Worm (Caenorhabditis elegans) whole organism, mixed stage, embryonic: ENCODE results near the gene F47E1.4.

Experiments
- M03D4.4 ChIP-seq: sonication (generic microtip); optimal IDR thresholded peaks from 2 replicates; lab custom pipeline; 2017; ENCODE audit warnings: mild to moderate bottlenecking, missing genetic modification characterization, missing compliant biosample characterization
- bed-3 ChIP-seq: fragments of 200-800 bp; sonication (Bioruptor generic); optimal IDR thresholded peaks from 3 replicates; lab custom pipeline; 2018; ENCODE audit warnings: mild to moderate bottlenecking, missing genetic modification characterization, moderate library complexity, missing compliant biosample characterization
- blmp-1 ChIP-seq: fragments of 150-350 bp; optimal IDR thresholded peaks from 2 replicates; lab custom pipeline; 2014; ENCODE audit warnings: missing biosample characterization, missing genetic modification characterization
- ceh-39 ChIP-seq: fragments of 150-350 bp; optimal IDR thresholded peaks from 2 replicates; lab custom pipeline; 2014; ENCODE audit warnings: missing biosample characterization, missing genetic modification characterization
- ceh-43 ChIP-seq: fragments of 200-800 bp; sonication (Bioruptor generic); optimal IDR thresholded peaks from 2 replicates; lab custom pipeline; 2018; ENCODE audit warnings: mild to moderate bottlenecking, missing genetic modification characterization, moderate library complexity, missing compliant biosample characterization
- ceh-83 ChIP-seq: fragments of 200-800 bp; sonication (Bioruptor generic); optimal IDR thresholded peaks from 2 replicates; lab custom pipeline; 2018; ENCODE audit warnings: mild to moderate bottlenecking, missing genetic modification characterization, missing compliant biosample characterization
- ces-1 ChIP-seq: fragments of 150-350 bp; optimal IDR thresholded peaks from 2 replicates; lab custom pipeline; 2014; ENCODE audit warnings: missing biosample characterization, missing genetic modification reagents, missing genetic modification characterization
- cnd-1 ChIP-seq: fragments of 200-800 bp; sonication (Bioruptor generic); optimal IDR thresholded peaks from 2 replicates; lab custom pipeline; 2018; ENCODE audit warnings: mild to moderate bottlenecking, missing genetic modification characterization, missing compliant biosample characterization
- drap-1 ChIP-seq: fragments of 200-800 bp; sonication (Bioruptor generic); optimal IDR thresholded peaks from 3 replicates; lab custom pipeline; 2018; ENCODE audit warnings: mild to moderate bottlenecking, missing genetic modification characterization, missing compliant biosample characterization
- elt-1 ChIP-seq: sonication (generic microtip); optimal IDR thresholded peaks from 2 replicates; lab custom pipeline; 2017; ENCODE audit warnings: missing genetic modification characterization, mild to moderate bottlenecking, missing compliant biosample characterization, antibody characterized with exemption, moderate library complexity, borderline replicate concordance; ENCODE audit not compliant: insufficient read depth
- elt-3 ChIP-seq: fragments of 150-350 bp; optimal IDR thresholded peaks from 2 replicates; lab custom pipeline; 2014; ENCODE audit warnings: missing biosample characterization, missing genetic modification characterization
- flh-1 ChIP-seq: fragments of 200-800 bp; sonication (Bioruptor generic); optimal IDR thresholded peaks from 2 replicates; lab custom pipeline; 2018; ENCODE audit warnings: mild to moderate bottlenecking, missing genetic modification characterization, moderate library complexity, missing compliant biosample characterization
- ham-2 ChIP-seq: fragments of 200-800 bp; sonication (Bioruptor generic); optimal IDR thresholded peaks from 2 replicates; lab custom pipeline; 2018; ENCODE audit warnings: mild to moderate bottlenecking, missing genetic modification characterization, missing compliant biosample characterization
- hlh-1 ChIP-seq: fragments of 150-350 bp; optimal IDR thresholded peaks from 2 replicates; lab custom pipeline; 2014; ENCODE audit warnings: missing biosample characterization, missing genetic modification reagents, missing genetic modification characterization
- lin-13 ChIP-seq: fragments of 150-350 bp; optimal IDR thresholded peaks from 2 replicates; lab custom pipeline; 2014; ENCODE audit warnings: missing biosample characterization, missing genetic modification characterization
- lin-32 ChIP-seq: fragments of 200-800 bp; sonication (Bioruptor generic); optimal IDR thresholded peaks from 2 replicates; lab custom pipeline; 2018; ENCODE audit warnings: mild to moderate bottlenecking, missing genetic modification characterization, missing compliant biosample characterization
- lsy-2 ChIP-seq: fragments of 150-350 bp; optimal IDR thresholded peaks from 2 replicates; lab custom pipeline; 2014; ENCODE audit warnings: missing biosample characterization, missing genetic modification characterization
- mab-5 ChIP-seq: fragments of 150-350 bp; optimal IDR thresholded peaks from 2 replicates; lab custom pipeline; 2014; ENCODE audit warnings: missing biosample characterization, missing genetic modification characterization
- mep-1 ChIP-seq: fragments of 150-350 bp; optimal IDR thresholded peaks from 2 replicates; lab custom pipeline; 2017; ENCODE audit warnings: missing biosample characterization, missing genetic modification reagents, missing genetic modification characterization, inconsistent platforms
- mls-2 ChIP-seq: sonication (generic microtip); optimal IDR thresholded peaks from 2 replicates; lab custom pipeline; 2016; ENCODE audit warnings: mild to moderate bottlenecking, missing genetic modification characterization, moderate library complexity, missing compliant biosample characterization
- nhr-12 ChIP-seq: fragments of 150-350 bp; optimal IDR thresholded peaks from 2 replicates; lab custom pipeline; 2014; ENCODE audit warnings: missing biosample characterization, missing genetic modification characterization
- nhr-2 ChIP-seq: fragments of 150-350 bp; optimal IDR thresholded peaks from 2 replicates; lab custom pipeline; 2014; ENCODE audit warnings: missing biosample characterization, missing genetic modification characterization
- nhr-237 ChIP-seq: fragments of 150-350 bp; optimal IDR thresholded peaks from 2 replicates; lab custom pipeline; 2014; ENCODE audit warnings: missing biosample characterization, missing genetic modification characterization
- nhr-28 ChIP-seq: fragments of 150-350 bp; optimal IDR thresholded peaks from 2 replicates; lab custom pipeline; 2014; ENCODE audit warnings: missing biosample characterization, missing genetic modification characterization
- nhr-76 ChIP-seq: sonication (generic microtip); optimal IDR thresholded peaks from 2 replicates; lab custom pipeline; 2017; ENCODE audit warnings: missing biosample characterization, missing genetic modification characterization
- pha-4 ChIP-seq: fragments of 150-350 bp; optimal IDR thresholded peaks from 2 replicates; lab custom pipeline; 2018; ENCODE audit warnings: missing biosample characterization, missing genetic modification reagents, missing genetic modification characterization
- sem-2 ChIP-seq: fragments of 200-800 bp; sonication (Bioruptor generic); optimal IDR thresholded peaks from 2 replicates; lab custom pipeline; 2018; ENCODE audit warnings: mild to moderate bottlenecking, missing genetic modification characterization, missing compliant biosample characterization
- snpc-4 ChIP-seq: fragments of 150-350 bp; optimal IDR thresholded peaks from 2 replicates; lab custom pipeline; 2014; ENCODE audit warnings: missing biosample characterization, missing genetic modification characterization
- sptf-1 ChIP-seq: sonication (generic microtip); optimal IDR thresholded peaks from 2 replicates; lab custom pipeline; 2017; ENCODE audit warnings: mild to moderate bottlenecking, missing genetic modification characterization, moderate library complexity, missing compliant biosample characterization
- tbx-8 ChIP-seq: fragments of 200-800 bp; sonication (Bioruptor generic); optimal IDR thresholded peaks from 2 replicates; lab custom pipeline; 2018; ENCODE audit warnings: mild to moderate bottlenecking, missing genetic modification characterization, moderate library complexity, missing compliant biosample characterization
- unc-120 ChIP-seq: sonication (generic microtip); optimal IDR thresholded peaks from 2 replicates; lab custom pipeline; 2017; ENCODE audit warnings: missing genetic modification characterization, missing compliant biosample characterization; ENCODE audit not compliant: poor library complexity, severe bottlenecking
- unc-39 ChIP-seq: fragments of 150-350 bp; optimal IDR thresholded peaks from 2 replicates; lab custom pipeline; 2014; ENCODE audit warnings: missing biosample characterization, missing genetic modification characterization
- unc-62 ChIP-seq: fragments of 150-350 bp; optimal IDR thresholded peaks from 2 replicates; lab custom pipeline; 2014; ENCODE audit warnings: missing biosample characterization, missing genetic modification reagents, missing genetic modification characterization
- zip-8 ChIP-seq: fragments of 150-350 bp; optimal IDR thresholded peaks from 2 replicates; lab custom pipeline; 2014; ENCODE audit warnings: missing biosample characterization, missing genetic modification characterization
- ztf-11 ChIP-seq: fragments of 150-350 bp; optimal IDR thresholded peaks from 2 replicates; lab custom pipeline; 2014; ENCODE audit warnings: missing biosample characterization, missing genetic modification characterization

The F47E1.4 gene

ce11 chrX:9069070-9069469 is 6.4 kb downstream of the F47E1.4 start:
- TF ChIP-seq unc-62 (GFP tag; lab: Kevin White, UChicago) (peak; percentile 17), ces-1 (GFP tag; lab: Kevin White, UChicago) (no peak), nhr-76 (tag; lab: Kevin White, UChicago) (no peak), drap-1 (GFP tag; lab: Kevin White, UChicago) (no peak), hlh-1 (tag; lab: Kevin White, UChicago) (peak; percentile 83), M03D4.4 (tag; lab: Kevin White, UChicago) (no peak)

ce11 chrX:9074497-9074896 is 11.9 kb downstream of the F47E1.4 start:
- TF ChIP-seq ceh-43 (GFP tag; lab: Kevin White, UChicago), result no peak
- TF ChIP-seq mep-1 (tag; lab: Kevin White, UChicago), result no peak
- TF ChIP-seq snpc-4 (tag; lab: Kevin White, UChicago), result no peak
- no peak for TF ChIP-seq ceh-39 (tag; lab: Kevin White, UChicago)
- no peak for TF ChIP-seq unc-120
- TF ChIP-seq lin-32 (GFP tag; lab: Kevin White, UChicago), result no peak
- no peak for TF ChIP-seq zip-8
- no peak for TF ChIP-seq elt-1 (tag; lab: Kevin White, UChicago)
- TF ChIP-seq ces-1 (GFP tag; lab: Kevin White, UChicago), result no peak
- no peak for TF ChIP-seq blmp-1 (tag; lab: Kevin White, UChicago)
- no peak for TF ChIP-seq elt-3 (tag; lab: Kevin White, UChicago)
- no peak for TF ChIP-seq nhr-28 (tag; lab: Kevin White, UChicago)
- no peak for TF ChIP-seq tbx-8
- no peak for TF ChIP-seq cnd-1 (tag; lab: Kevin White, UChicago)
- TF ChIP-seq hlh-1 (tag; lab: Kevin White, UChicago), result no peak
- TF ChIP-seq nhr-76 (tag; lab: Kevin White, UChicago), result no peak
- TF ChIP-seq, all 35 proteins: peak for 0

ce11 chrX:9076886-9077285 is 14.3 kb downstream of the F47E1.4 start, which contains the start of gene F47E1.1:
F47E1.1 (plus strand) TSS chrX:9077186.
- TF ChIP-seq lsy-2 (tag; lab: Kevin White, UChicago) (no peak), sptf-1 (tag; lab: Kevin White, UChicago) (no peak), unc-62 (GFP tag; lab: Kevin White, UChicago) (no peak), nhr-28 (tag; lab: Kevin White, UChicago) (no peak), mep-1 (tag; lab: Kevin White, UChicago) (no peak), sem-2 (GFP tag; lab: Kevin White, UChicago) (no peak), nhr-76 (tag; lab: Kevin White, UChicago) (no peak)

- TF ChIP-seq nhr-2 (tag; lab: Kevin White, UChicago) (no peak), lin-13 (tag; lab: Kevin White, UChicago) (peak; percentile 22), pha-4 (no peak), ztf-11 (no peak), cnd-1 (tag; lab: Kevin White, UChicago) (peak; percentile 74), bed-3 (GFP tag; lab: Kevin White, UChicago) (peak; percentile 13), sptf-1 (tag; lab: Kevin White, UChicago) (peak; percentile 67), snpc-4 (tag; lab: Kevin White, UChicago) (no peak), tbx-8 (no peak), flh-1 (GFP tag; lab: Kevin White, UChicago) (no peak), blmp-1 (tag; lab: Kevin White, UChicago) (no peak), mep-1 (tag; lab: Kevin White, UChicago) (no peak), unc-39 (tag; lab: Kevin White, UChicago) (no peak), unc-62 (GFP tag; lab: Kevin White, UChicago) (no peak), hlh-1 (tag; lab: Kevin White, UChicago) (no peak), nhr-76 (tag; lab: Kevin White, UChicago) (no peak), ceh-39 (tag; lab: Kevin White, UChicago) (no peak), ham-2 (GFP tag; lab: Kevin White, UChicago) (peak; percentile 27), ceh-83 (GFP tag; lab: Kevin White, UChicago) (peak; percentile 81), mab-5 (no peak), unc-120 (peak; percentile 20), lin-32 (GFP tag; lab: Kevin White, UChicago) (peak; percentile 72), elt-3 (tag; lab: Kevin White, UChicago) (no peak), sem-2 (GFP tag; lab: Kevin White, UChicago) (peak; percentile 43), nhr-237 (tag; lab: Kevin White, UChicago) (no peak), ces-1 (GFP tag; lab: Kevin White, UChicago) (no peak), nhr-28 (tag; lab: Kevin White, UChicago) (no peak), drap-1 (GFP tag; lab: Kevin White, UChicago) (peak; percentile 70), M03D4.4 (tag; lab: Kevin White, UChicago) (peak; percentile 67), elt-1 (tag; lab: Kevin White, UChicago) (no peak), zip-8 (no peak), mls-2 (no peak), lsy-2 (tag; lab: Kevin White, UChicago) (no peak), ceh-43 (GFP tag; lab: Kevin White, UChicago) (peak; percentile 7), nhr-12 (tag; lab: Kevin White, UChicago) (no peak)
Measured at ce11 chrX:9078149-9078548, 15.5 kb downstream of the F47E1.4 start.
